Fruit fly (Drosophila melanogaster) whole organism, embryonic: ENCODE results near the gene lectin-30A.

ENCODE experiments used
- CG1024 ChIP-seq: fragments of 200-800 bp; sonication (Bioruptor generic); IDR thresholded peaks from 2 replicates; pipeline ENCODE4 v1.3.6; 2022; ENCODE audit warnings: missing biosample characterization, missing genetic modification characterization
- CG13287 ChIP-seq: fragments of 200-800 bp; sonication (Bioruptor generic); IDR thresholded peaks from 2 replicates; pipeline ENCODE4 v1.3.6; 2022; ENCODE audit warnings: missing biosample characterization, missing genetic modification characterization; ENCODE audit not compliant: partially characterized antibody
- CG13775 ChIP-seq: fragments of 200-800 bp; sonication (Bioruptor generic); optimal IDR thresholded peaks from 3 replicates; lab custom pipeline; 2017; ENCODE audit warnings: missing biosample characterization, mild to moderate bottlenecking, missing genetic modification characterization
- CG14860 ChIP-seq: fragments of 200-800 bp; sonication (Bioruptor generic); IDR thresholded peaks from 3 replicates; pipeline ENCODE4 v1.3.6; 2022; ENCODE audit warnings: missing biosample characterization, missing genetic modification characterization; ENCODE audit not compliant: partially characterized antibody
- CG1529 ChIP-seq: fragments of 200-800 bp; sonication (Bioruptor generic); optimal IDR thresholded peaks from 3 replicates; lab custom pipeline; 2018; ENCODE audit warnings: missing biosample characterization, missing genetic modification characterization
- CG16779 ChIP-seq: fragments of 200-800 bp; sonication (Bioruptor generic); IDR thresholded peaks from 2 replicates; pipeline ENCODE4 v1.3.6; 2022; ENCODE audit warnings: missing biosample characterization, missing genetic modification characterization
- CG17361 ChIP-seq: fragments of 200-800 bp; sonication (Bioruptor generic); IDR thresholded peaks from 3 replicates; pipeline ENCODE4 v1.3.6; 2022; ENCODE audit warnings: missing biosample characterization, missing genetic modification characterization
- CG17612 ChIP-seq: fragments of 200-800 bp; sonication (Bioruptor generic); IDR thresholded peaks from 2 replicates; pipeline ENCODE4 v1.3.6; 2022; ENCODE audit warnings: missing biosample characterization, missing genetic modification characterization
- CG18262 ChIP-seq: fragments of 200-800 bp; optimal IDR thresholded peaks from 3 replicates; lab custom pipeline; 2019; ENCODE audit warnings: missing biosample characterization, mild to moderate bottlenecking, missing genetic modification characterization, moderate library complexity
- CG32532 ChIP-seq: fragments of 200-800 bp; sonication (Bioruptor generic); IDR thresholded peaks from 2 replicates; pipeline ENCODE4 v1.3.6; 2022; ENCODE audit warnings: missing biosample characterization, missing genetic modification characterization
- CG33557 ChIP-seq: fragments of 200-800 bp; sonication (Bioruptor generic); optimal IDR thresholded peaks from 2 replicates; lab custom pipeline; 2019; ENCODE audit warnings: missing biosample characterization, mild to moderate bottlenecking, missing genetic modification characterization, moderate library complexity
- CG34376 ChIP-seq: fragments of 200-800 bp; sonication (Bioruptor generic); optimal IDR thresholded peaks from 2 replicates; lab custom pipeline; 2018; ENCODE audit warnings: missing biosample characterization, mild to moderate bottlenecking, missing genetic modification characterization
- CG4360 ChIP-seq: fragments of 200-800 bp; sonication (Bioruptor generic); IDR thresholded peaks from 2 replicates; pipeline ENCODE4 v1.3.6; 2022; ENCODE audit warnings: missing biosample characterization, missing genetic modification characterization
- CG6813 ChIP-seq: fragments of 200-800 bp; sonication (Bioruptor generic); optimal IDR thresholded peaks from 2 replicates; lab custom pipeline; 2017; ENCODE audit warnings: missing biosample characterization, missing genetic modification characterization, mild to moderate bottlenecking, moderate library complexity, missing genetic modification reagents
- CG7987 ChIP-seq: fragments of 200-800 bp; sonication (Bioruptor generic); optimal IDR thresholded peaks from 2 replicates; lab custom pipeline; 2018; ENCODE audit warnings: missing biosample characterization, mild to moderate bottlenecking, missing genetic modification characterization, moderate library complexity
- CG8388 ChIP-seq: fragments of 200-800 bp; sonication (Bioruptor generic); optimal IDR thresholded peaks from 2 replicates; lab custom pipeline; 2019; ENCODE audit warnings: missing biosample characterization, mild to moderate bottlenecking, missing genetic modification characterization, moderate library complexity
- CoRest ChIP-seq: fragments of 200-800 bp; sonication (Bioruptor generic); optimal IDR thresholded peaks from 3 replicates; lab custom pipeline; 2018; ENCODE audit warnings: missing biosample characterization, mild to moderate bottlenecking, missing genetic modification characterization, moderate library complexity
- D ChIP-seq, 2 experiments: fragments of 200-800 bp in 1 of 2; fragments of >200 bp in 1 of 2; sonication (Bioruptor generic) in 1 of 2; optimal IDR thresholded peaks; 2 replicates in 1 of 2; 3 replicates in 1 of 2; lab custom pipeline; 2017; ENCODE audit warnings: mild to moderate bottlenecking in 1 of 2, missing biosample characterization in 1 of 2, missing genetic modification characterization in 1 of 2, missing genetic modification reagents in 1 of 2
- Dfd ChIP-seq, 2 experiments: fragments of >200 bp; optimal IDR thresholded peaks; 2 replicates each; lab custom pipeline; 2017; ENCODE audit warnings: missing biosample characterization in 2 of 2, missing genetic modification characterization in 2 of 2
- Dip2 ChIP-seq: fragments of 200-800 bp; sonication (Bioruptor generic); IDR thresholded peaks from 2 replicates; pipeline ENCODE4 v1.3.6; 2022; ENCODE audit warnings: missing biosample characterization, missing genetic modification characterization
- Fer3 ChIP-seq: fragments of 200-800 bp; sonication (Bioruptor generic); optimal IDR thresholded peaks from 2 replicates; lab custom pipeline; 2018; ENCODE audit warnings: missing biosample characterization, mild to moderate bottlenecking, missing genetic modification characterization, moderate library complexity
- H2.0 ChIP-seq: fragments of 200-800 bp; sonication (Bioruptor generic); IDR thresholded peaks from 2 replicates; pipeline ENCODE4 v1.3.6; 2022; ENCODE audit warnings: missing biosample characterization, missing genetic modification characterization
- Max ChIP-seq: fragments of 200-800 bp; sonication (Bioruptor generic); optimal IDR thresholded peaks from 2 replicates; lab custom pipeline; 2016; ENCODE audit warnings: missing biosample characterization, mild to moderate bottlenecking, missing genetic modification characterization
- Med ChIP-seq: fragments of 200-800 bp; sonication (Bioruptor generic); peaks from one replicate; lab custom pipeline; 2016; ENCODE audit warnings: missing biosample characterization, missing genetic modification characterization, mild to moderate bottlenecking, inconsistent platforms, moderate library complexity
- Trl ChIP-seq, 3 experiments: fragments of >200 bp in 2 of 3; fragments of 200-800 bp in 1 of 3; sonication (Bioruptor generic) in 1 of 3; optimal IDR thresholded peaks; 2 replicates in 1 of 3; 3 replicates in 2 of 3; lab custom pipeline; 2016 to 2017; ENCODE audit warnings: missing biosample characterization in 1 of 3, missing genetic modification characterization in 1 of 3
- ara ChIP-seq: fragments of 200-800 bp; sonication (Bioruptor generic); IDR thresholded peaks from 2 replicates; pipeline ENCODE4 v1.3.6; 2022; ENCODE audit warnings: missing biosample characterization, missing genetic modification characterization
- bab2 ChIP-seq: fragments of 200-800 bp; sonication (Bioruptor generic); optimal IDR thresholded peaks from 2 replicates; lab custom pipeline; 2016; ENCODE audit warnings: missing biosample characterization, missing genetic modification characterization
- cg ChIP-seq: fragments of 200-800 bp; sonication (Bioruptor generic); optimal IDR thresholded peaks from 3 replicates; lab custom pipeline; 2019; ENCODE audit warnings: missing biosample characterization, mild to moderate bottlenecking, missing genetic modification characterization, moderate library complexity
- chinmo ChIP-seq: fragments of 200-800 bp; sonication (Bioruptor generic); IDR thresholded peaks from 4 replicates; pipeline ENCODE4 v1.3.6; 2022; ENCODE audit warnings: missing biosample characterization, missing genetic modification characterization; ENCODE audit not compliant: partially characterized antibody
- corto ChIP-seq: fragments of 200-800 bp; sonication (Bioruptor generic); optimal IDR thresholded peaks from 2 replicates; lab custom pipeline; 2016; ENCODE audit warnings: missing biosample characterization, mild to moderate bottlenecking, missing genetic modification characterization, moderate library complexity
- crol ChIP-seq: fragments of 200-800 bp; sonication (Bioruptor generic); IDR thresholded peaks from 2 replicates; pipeline ENCODE4 v1.3.6; 2022; ENCODE audit warnings: missing biosample characterization, missing genetic modification characterization
- dati ChIP-seq: fragments of 200-800 bp; sonication (Bioruptor generic); IDR thresholded peaks from 2 replicates; pipeline ENCODE4 v1.3.6; 2022; ENCODE audit warnings: missing biosample characterization, missing genetic modification characterization
- esg ChIP-seq: fragments of 200-800 bp; sonication (Bioruptor generic); conservative IDR thresholded peaks from 2 replicates; pipeline ENCODE4 v1.3.6; 2022; ENCODE audit warnings: missing biosample characterization, missing genetic modification characterization
- ftz-f1 ChIP-seq: fragments of 200-800 bp; sonication (Bioruptor generic); optimal IDR thresholded peaks from 2 replicates; lab custom pipeline; 2016; ENCODE audit warnings: missing biosample characterization, missing genetic modification characterization
- grn ChIP-seq: fragments of 200-800 bp; sonication (Bioruptor generic); optimal IDR thresholded peaks from 3 replicates; lab custom pipeline; 2017; ENCODE audit warnings: missing biosample characterization, missing genetic modification characterization
- hkb ChIP-seq, 2 experiments: fragments of 200-800 bp in 1 of 2; fragments of >200 bp in 1 of 2; sonication (Bioruptor generic) in 1 of 2; IDR thresholded peaks in 1 of 2; optimal IDR thresholded peaks in 1 of 2; 2 replicates each; pipeline versions ENCODE4 v1.3.6 to Lab custom; 2017 to 2022; ENCODE audit warnings: missing biosample characterization in 1 of 2, missing genetic modification characterization in 1 of 2
- kay ChIP-seq: fragments of 200-800 bp; sonication (Bioruptor generic); optimal IDR thresholded peaks from 2 replicates; lab custom pipeline; 2016; ENCODE audit warnings: missing biosample characterization, missing genetic modification characterization
- lbe ChIP-seq: fragments of 200-800 bp; sonication (Bioruptor generic); optimal IDR thresholded peaks from 2 replicates; lab custom pipeline; 2016; ENCODE audit warnings: missing biosample characterization, mild to moderate bottlenecking, missing genetic modification characterization
- mam ChIP-seq: fragments of 200-800 bp; sonication (Bioruptor generic); optimal IDR thresholded peaks from 3 replicates; lab custom pipeline; 2016; ENCODE audit warnings: missing biosample characterization, missing genetic modification characterization
- phol ChIP-seq: fragments of 200-800 bp; sonication (Bioruptor generic); optimal IDR thresholded peaks from 3 replicates; lab custom pipeline; 2018; ENCODE audit warnings: missing biosample characterization, mild to moderate bottlenecking, missing genetic modification characterization, moderate library complexity
- pnt ChIP-seq: fragments of 200-800 bp; sonication (Bioruptor generic); optimal IDR thresholded peaks from 3 replicates; lab custom pipeline; 2016; ENCODE audit warnings: missing biosample characterization, missing genetic modification characterization
- usp ChIP-seq: fragments of >200 bp; optimal IDR thresholded peaks from 2 replicates; lab custom pipeline; 2017; ENCODE audit warnings: missing biosample characterization, missing genetic modification characterization
- wdn ChIP-seq: fragments of 200-800 bp; sonication (Bioruptor generic); IDR thresholded peaks from 2 replicates; pipeline ENCODE4 v1.3.6; 2022; ENCODE audit warnings: missing biosample characterization, missing genetic modification characterization

The lectin-30A gene

dm6 chr2L:9252947-9253346, 1.7 kb downstream of the lectin-30A start, which contains the start of gene borr (continued):
- TF ChIP-seq Fer3 (tag; lab: Kevin White, UChicago) (no peak), CoRest (tag; lab: Kevin White, UChicago) (peak; percentile 31), pnt (GFP tag; lab: Kevin White, UChicago) (no peak), wdn (GFP tag; lab: Robert Waterston, UW) (no peak), mam (GFP tag; lab: Kevin White, UChicago) (no peak), CG7987 (GFP tag; lab: Kevin White, UChicago) (no peak), CG1529 (GFP tag; lab: Kevin White, UChicago) (no peak), phol (peak; percentile 8)

dm6 chr2L:9250942-9251341, 3.7 kb downstream of the lectin-30A start, which contains the start of gene aust:
Gene aust (minus strand): TSS chr2L:9251042.
- no peak for TF ChIP-seq CG33557 (GFP tag; lab: Kevin White, UChicago)
- no peak for TF ChIP-seq CG17361 (GFP tag; lab: Robert Waterston, UW)
- TF ChIP-seq grn (GFP tag; lab: Kevin White, UChicago) = no peak
- no peak for TF ChIP-seq CG8388
- no peak for TF ChIP-seq H2.0
- no peak for TF ChIP-seq CG17612 (GFP tag; lab: Robert Waterston, UW)
- TF ChIP-seq, all 482 proteins: peak for 0

- TF ChIP-seq CG1024 (GFP tag; lab: Robert Waterston, UW) (no peak), CG18262 (tag; lab: Kevin White, UChicago) (no peak), CG16779 (GFP tag; lab: Robert Waterston, UW) (peak; percentile 30; the same call in 1 of the 2 replicates), Med (peak; percentile 75), CG14860 (GFP tag; lab: Robert Waterston, UW) (no peak), esg (GFP tag; lab: Robert Waterston, UW) (no peak), Max (GFP tag; lab: Kevin White, UChicago) (no peak), CG34376 (GFP tag; lab: Kevin White, UChicago) (no peak), CG13775 (GFP tag; lab: Kevin White, UChicago) (peak; percentile 46), CG17361 (GFP tag; lab: Robert Waterston, UW) (no peak), CG13287 (GFP tag; lab: Robert Waterston, UW) (0 out of 2 replicates have a peak, but pooled peaks have one; percentile 9), CG32532 (GFP tag; lab: Robert Waterston, UW) (peak; percentile 36; the same call in 1 of the 2 replicates), ftz-f1 (peak; percentile 51), hkb (optimal IDR thresholded peaks at IDR 0.05; lab: Kevin White, UChicago) (no peak), hkb (GFP tag; IDR thresholded peaks at IDR 0.05; lab: Robert Waterston, UW) (0 out of 2 replicates have a peak, but pooled peaks have one; percentile 21), CG4360 (GFP tag; lab: Robert Waterston, UW) (0 out of 2 replicates have a peak, but pooled peaks have one; percentile 22), ara (GFP tag; lab: Robert Waterston, UW) (no peak), dati (GFP tag; lab: Robert Waterston, UW) (no peak), Dfd (GFP tag; optimal IDR thresholded peaks at IDR 0.05; lab: Kevin White, UChicago) (peak in 1 of 2 experiments; percentile 74)
- TF ChIP-seq, all 482 proteins: peak for 9
Measured at dm6 chr2L:9244263-9244662, 10.4 kb downstream of the lectin-30A start.

dm6 chr2L:9237212-9238031, 17.2 kb downstream of the lectin-30A start:
- TF ChIP-seq CG6813 (GFP tag; lab: Kevin White, UChicago) = no peak
- TF ChIP-seq lbe (GFP tag; lab: Kevin White, UChicago) = peak; percentile 15
- peak; percentile 79; the same call in 2 of the 4 replicates for TF ChIP-seq chinmo (GFP tag; lab: Robert Waterston, UW)
- no peak for TF ChIP-seq bab2
- TF ChIP-seq kay = no peak
- no peak for TF ChIP-seq crol (GFP tag; lab: Robert Waterston, UW)
- peak; percentile 26 for TF ChIP-seq cg (GFP tag; lab: Kevin White, UChicago)
- TF ChIP-seq Trl (optimal IDR thresholded peaks at IDR 0.05; lab: Kevin White, UChicago) = peak; percentile 48 to 70
- TF ChIP-seq Trl (GFP tag; optimal IDR thresholded peaks at IDR 0.05; lab: Kevin White, UChicago) = no peak
- TF ChIP-seq Dip2 (GFP tag; lab: Robert Waterston, UW) = no peak
- no peak for TF ChIP-seq usp (GFP tag; lab: Kevin White, UChicago)
- no peak for TF ChIP-seq D (optimal IDR thresholded peaks at IDR 0.05; lab: Kevin White, UChicago)
- TF ChIP-seq D (GFP tag; optimal IDR thresholded peaks at IDR 0.05; lab: Kevin White, UChicago) = no peak
- TF ChIP-seq corto (GFP tag; lab: Kevin White, UChicago) = peak; percentile 41
